Worm (Caenorhabditis elegans) whole organism, mixed stage, embryonic: ENCODE results near the gene srx-120.

Experiments used
- blmp-1 ChIP-seq: fragments of 150-350 bp; optimal IDR thresholded peaks from 2 replicates; lab custom pipeline; 2014; ENCODE audit warnings: missing biosample characterization, missing genetic modification characterization
- unc-62 ChIP-seq: fragments of 150-350 bp; optimal IDR thresholded peaks from 2 replicates; lab custom pipeline; 2014; ENCODE audit warnings: missing biosample characterization, missing genetic modification reagents, missing genetic modification characterization

DNA sequence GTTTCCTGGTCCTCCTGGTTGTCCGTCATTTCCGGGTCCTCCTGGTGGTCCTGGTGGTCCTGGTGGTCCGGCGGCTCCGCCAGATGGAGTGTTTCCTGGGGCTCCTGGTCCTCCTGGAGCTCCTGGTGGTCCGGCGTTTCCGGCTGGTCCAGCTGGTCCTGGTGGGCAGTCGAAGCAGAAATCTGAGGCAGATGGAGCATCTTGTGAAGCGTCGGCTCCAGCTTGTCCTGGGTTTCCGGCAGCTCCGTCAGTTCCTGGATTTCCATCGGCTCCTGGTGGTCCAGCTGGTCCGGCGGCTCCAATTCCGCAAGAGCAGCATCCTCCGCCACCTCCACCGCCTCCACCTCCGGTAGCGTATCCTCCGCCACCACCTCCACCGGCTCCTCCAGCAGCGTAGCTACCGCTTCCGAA, 37.0 kb upstream of the srx-120 start:
- TF ChIP-seq unc-62 (no peak), blmp-1 (tag; lab: Kevin White, UChicago) (no peak)
